Worm (Caenorhabditis elegans) whole organism, late embryonic: ENCODE data around the gene rpl-12.

Source experiments
- T23F11.4 ChIP-seq: fragments of 200-800 bp; sonication (Bioruptor generic); optimal IDR thresholded peaks from 2 replicates; lab custom pipeline; 2018; ENCODE audit warnings: mild to moderate bottlenecking, missing genetic modification characterization, missing compliant biosample characterization
- ahr-1 ChIP-seq: sonication (generic microtip); optimal IDR thresholded peaks from 2 replicates; lab custom pipeline; 2016; ENCODE audit warnings: missing genetic modification characterization, missing compliant biosample characterization
- ama-1 ChIP-seq: fragments of 150-350 bp; optimal IDR thresholded peaks from 2 replicates; lab custom pipeline; 2014
- ceh-18 ChIP-seq: sonication (generic microtip); optimal IDR thresholded peaks from 2 replicates; lab custom pipeline; 2016; ENCODE audit warnings: missing genetic modification characterization, missing compliant biosample characterization
- ceh-19 ChIP-seq: fragments of 200-800 bp; sonication (Bioruptor generic); optimal IDR thresholded peaks from 2 replicates; lab custom pipeline; 2018; ENCODE audit warnings: mild to moderate bottlenecking, missing genetic modification characterization, missing compliant biosample characterization
- ceh-30 ChIP-seq: fragments of 150-350 bp; optimal IDR thresholded peaks from 2 replicates; lab custom pipeline; 2014; ENCODE audit warnings: missing biosample characterization, missing genetic modification characterization
- ceh-45 ChIP-seq: fragments of 200-800 bp; sonication (Bioruptor generic); IDR thresholded peaks from 2 replicates; pipeline ENCODE4 v1.3.6; 2022; ENCODE audit warnings: missing genetic modification reagents, missing genetic modification characterization, missing compliant biosample characterization
- ceh-48 ChIP-seq: sonication (generic microtip); optimal IDR thresholded peaks from 2 replicates; lab custom pipeline; 2016; ENCODE audit warnings: missing genetic modification characterization, inconsistent platforms, missing compliant biosample characterization
- ceh-6 ChIP-seq: fragments of 200-800 bp; sonication (Bioruptor generic); optimal IDR thresholded peaks from 2 replicates; lab custom pipeline; 2018; ENCODE audit warnings: mild to moderate bottlenecking, missing genetic modification characterization, missing compliant biosample characterization
- che-1 ChIP-seq: sonication (generic microtip); optimal IDR thresholded peaks from 2 replicates; lab custom pipeline; 2016; ENCODE audit warnings: mild to moderate bottlenecking, missing genetic modification characterization, missing compliant biosample characterization
- elt-2 ChIP-seq: sonication (generic microtip); optimal IDR thresholded peaks from 2 replicates; lab custom pipeline; 2016; ENCODE audit warnings: missing genetic modification reagents, missing genetic modification characterization, missing compliant biosample characterization
- elt-4 ChIP-seq: sonication (generic microtip); optimal IDR thresholded peaks from 2 replicates; lab custom pipeline; 2016; ENCODE audit warnings: missing genetic modification characterization, missing compliant biosample characterization
- ets-4 ChIP-seq: sonication (generic microtip); optimal IDR thresholded peaks from 2 replicates; lab custom pipeline; 2016; ENCODE audit warnings: missing genetic modification characterization, missing compliant biosample characterization
- fax-1 ChIP-seq: sonication (generic microtip); optimal IDR thresholded peaks from 2 replicates; lab custom pipeline; 2016; ENCODE audit warnings: missing genotype, missing genetic modification characterization, missing compliant biosample characterization
- fkh-10 ChIP-seq: fragments of 150-350 bp; optimal IDR thresholded peaks from 2 replicates; lab custom pipeline; 2014; ENCODE audit warnings: missing biosample characterization, missing genetic modification reagents, missing genetic modification characterization
- fkh-6 ChIP-seq: sonication (generic microtip); optimal IDR thresholded peaks from 2 replicates; lab custom pipeline; 2016; ENCODE audit warnings: missing genetic modification characterization, missing compliant biosample characterization
- hlh-13 ChIP-seq: fragments of 200-800 bp; sonication (Bioruptor generic); optimal IDR thresholded peaks from 2 replicates; lab custom pipeline; 2018; ENCODE audit warnings: mild to moderate bottlenecking, missing genetic modification characterization, missing compliant biosample characterization
- hlh-8 ChIP-seq: sonication (generic microtip); optimal IDR thresholded peaks from 2 replicates; lab custom pipeline; 2016; ENCODE audit warnings: missing genotype, missing genetic modification characterization, missing compliant biosample characterization
- nfya-1 ChIP-seq: sonication (generic microtip); optimal IDR thresholded peaks from 2 replicates; lab custom pipeline; 2017; ENCODE audit warnings: missing genetic modification characterization, mild to moderate bottlenecking, missing compliant biosample characterization, antibody characterized with exemption, moderate library complexity
- nhr-11 ChIP-seq: fragments of 150-350 bp; optimal IDR thresholded peaks from 2 replicates; lab custom pipeline; 2014; ENCODE audit warnings: missing biosample characterization, missing genetic modification characterization
- npax-4 ChIP-seq: sonication (generic microtip); optimal IDR thresholded peaks from 2 replicates; lab custom pipeline; 2016; ENCODE audit warnings: missing genetic modification characterization, missing compliant biosample characterization
- odd-2 ChIP-seq: sonication (generic microtip); optimal IDR thresholded peaks from 2 replicates; lab custom pipeline; 2017; ENCODE audit warnings: antibody characterized with exemption, mild to moderate bottlenecking, missing genetic modification characterization, missing compliant biosample characterization
- pag-3 ChIP-seq: sonication (generic microtip); optimal IDR thresholded peaks from 2 replicates; lab custom pipeline; 2016; ENCODE audit warnings: missing compliant biosample characterization, missing genetic modification characterization, borderline replicate concordance
- pat-9 ChIP-seq: fragments of 200-800 bp; sonication (Bioruptor generic); optimal IDR thresholded peaks from 2 replicates; lab custom pipeline; 2018; ENCODE audit warnings: mild to moderate bottlenecking, missing genetic modification characterization, moderate library complexity, missing compliant biosample characterization
- pax-1 ChIP-seq: fragments of 150-350 bp; optimal IDR thresholded peaks from 2 replicates; lab custom pipeline; 2014; ENCODE audit warnings: missing biosample characterization, missing genetic modification characterization
- pha-4 ChIP-seq: fragments of 150-350 bp; optimal IDR thresholded peaks from 2 replicates; lab custom pipeline; 2018; ENCODE audit warnings: missing biosample characterization, missing genetic modification reagents, missing genetic modification characterization
- pqm-1 ChIP-seq: sonication (generic microtip); optimal IDR thresholded peaks from 2 replicates; lab custom pipeline; 2016; ENCODE audit warnings: missing genetic modification characterization, missing compliant biosample characterization
- rnt-1 ChIP-seq: sonication (generic microtip); optimal IDR thresholded peaks from 2 replicates; lab custom pipeline; 2016; ENCODE audit warnings: missing genetic modification characterization, missing compliant biosample characterization
- sox-2 ChIP-seq: fragments of 200-800 bp; sonication (Bioruptor generic); IDR thresholded peaks from 2 replicates; pipeline ENCODE4 v1.3.6; 2022; ENCODE audit warnings: missing genetic modification reagents, missing genetic modification characterization, missing compliant biosample characterization
- sox-4 ChIP-seq: sonication (generic microtip); optimal IDR thresholded peaks from 2 replicates; lab custom pipeline; 2017; ENCODE audit warnings: mild to moderate bottlenecking, missing genetic modification characterization, inconsistent platforms, missing compliant biosample characterization
- tbx-7 ChIP-seq: sonication (generic microtip); optimal IDR thresholded peaks from 2 replicates; lab custom pipeline; 2016; ENCODE audit warnings: missing genotype, missing genetic modification characterization, missing compliant biosample characterization
- ttx-3 ChIP-seq: sonication (generic microtip); optimal IDR thresholded peaks from 2 replicates; lab custom pipeline; 2016; ENCODE audit warnings: missing genetic modification reagents, missing genetic modification characterization, missing compliant biosample characterization
- unc-42 ChIP-seq: sonication (generic microtip); optimal IDR thresholded peaks from 2 replicates; lab custom pipeline; 2016; ENCODE audit warnings: missing genotype, missing genetic modification characterization, missing compliant biosample characterization
- unc-86 ChIP-seq: sonication (generic microtip); optimal IDR thresholded peaks from 2 replicates; lab custom pipeline; 2016; ENCODE audit warnings: missing genetic modification characterization, missing compliant biosample characterization
- zip-5 ChIP-seq: sonication (generic microtip); optimal IDR thresholded peaks from 2 replicates; lab custom pipeline; 2016; ENCODE audit warnings: missing genetic modification characterization, missing compliant biosample characterization

The rpl-12 gene

ce11 chrIV:13240842-13241143 lies 342 bp upstream of the rpl-12 start, which contains the start of gene lin-54:
Gene lin-54 (plus strand): TSS chrIV:13241044.
- TF ChIP-seq ttx-3 (tag; lab: Kevin White, UChicago) (no peak), ama-1 (lab: Kevin White, UChicago) (no peak), ceh-48 (no peak), elt-2 (no peak), che-1 (tag; lab: Kevin White, UChicago) (no peak), ceh-6 (GFP tag; lab: Kevin White, UChicago) (no peak), ets-4 (no peak), unc-42 (tag; lab: Kevin White, UChicago) (no peak), T23F11.4 (GFP tag; lab: Kevin White, UChicago) (no peak), nhr-11 (tag; lab: Kevin White, UChicago) (no peak), hlh-13 (no peak), fkh-10 (GFP tag; lab: Kevin White, UChicago) (no peak), ceh-45 (GFP tag; lab: Robert Waterston, UW) (no peak), sox-4 (tag; lab: Kevin White, UChicago) (no peak), pha-4 (no peak), npax-4 (tag; lab: Kevin White, UChicago) (no peak), hlh-8 (tag; lab: Kevin White, UChicago) (no peak), ceh-18 (tag; lab: Kevin White, UChicago) (no peak)

DNA sequence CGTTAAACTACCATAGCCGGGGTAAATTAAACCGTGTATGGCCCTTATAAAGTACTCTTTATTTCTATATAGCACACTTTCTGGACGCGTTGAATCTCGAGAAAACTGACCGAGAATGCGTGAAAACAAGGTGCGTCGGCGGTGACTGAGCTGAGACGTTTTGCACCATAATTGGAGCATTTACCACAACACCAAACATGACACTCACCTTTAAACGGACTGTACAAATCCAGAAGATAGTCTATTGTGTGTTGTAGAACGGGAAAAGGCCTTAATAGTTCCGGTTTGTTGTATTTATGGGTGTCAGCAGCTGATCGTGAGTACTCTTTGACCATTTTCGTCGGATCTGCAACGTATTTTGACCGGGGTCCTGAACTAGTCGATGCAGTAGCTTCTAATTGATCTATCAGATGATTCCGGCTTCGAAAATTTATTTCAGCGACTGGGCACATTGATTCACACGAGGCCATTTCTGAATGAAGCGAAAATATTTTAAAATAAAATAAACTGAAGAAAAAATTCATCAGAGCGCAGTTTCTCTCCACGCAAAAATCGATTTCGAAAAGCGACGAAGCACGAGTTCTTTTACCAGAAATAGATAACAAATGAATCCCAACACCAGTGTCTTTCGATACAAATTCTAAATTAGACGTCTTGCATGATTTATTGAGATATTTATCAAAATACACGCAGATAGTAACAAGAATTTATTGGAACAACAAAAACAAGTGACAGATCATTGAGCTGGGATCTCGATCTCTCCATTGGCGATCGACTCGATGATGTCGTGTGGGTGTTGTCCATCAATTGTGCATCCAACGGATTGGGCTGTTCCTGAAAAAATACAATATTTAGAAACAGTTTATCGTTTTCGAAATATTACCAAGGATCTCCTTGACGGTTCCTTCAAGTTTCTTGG lies 1.2 kb downstream of the rpl-12 start, which contains the start of gene tag-115:
TSS of gene tag-115 (minus strand) at position 472 of the 919 bp plus-strand sequence.
- TF ChIP-seq unc-86 (tag; lab: Kevin White, UChicago) (no peak), fax-1 (tag; lab: Kevin White, UChicago) (no peak)

DNA sequence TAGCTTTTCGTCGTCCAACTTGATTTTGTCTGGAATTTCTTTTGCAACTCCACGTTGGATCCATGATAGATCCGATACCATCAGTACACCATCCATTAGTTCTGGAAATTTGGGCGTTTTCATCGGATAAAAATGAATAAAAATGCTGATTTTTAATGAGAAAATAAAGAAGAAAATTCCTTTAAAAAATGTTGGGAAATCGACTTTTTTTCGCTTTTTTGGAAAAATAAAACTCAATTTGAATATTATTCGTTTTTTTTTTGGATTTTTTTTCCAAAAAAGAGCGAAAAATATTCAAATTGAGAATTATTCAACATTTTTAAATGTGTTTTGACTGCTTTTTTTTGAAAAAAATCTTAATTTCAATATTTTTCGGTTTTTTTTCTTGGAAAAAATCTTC lies 4.0 kb downstream of the rpl-12 start, which contains the start of gene pwp-1:
TSS of gene pwp-1 (minus strand) at position 101 of the 400 bp plus-strand sequence.
- TF ChIP-seq elt-4 (tag; lab: Kevin White, UChicago) (no peak), sox-2 (GFP tag; lab: Robert Waterston, UW) (no peak), ceh-30 (tag; lab: Kevin White, UChicago) (no peak), ceh-45 (GFP tag; lab: Robert Waterston, UW) (no peak), ceh-19 (GFP tag; lab: Kevin White, UChicago) (no peak), odd-2 (no peak), tbx-7 (tag; lab: Kevin White, UChicago) (no peak)

- peak; percentile 77 for TF ChIP-seq unc-42 (tag; lab: Kevin White, UChicago)
- TF ChIP-seq rnt-1 (tag; lab: Kevin White, UChicago): no peak
- peak; percentile 47 for TF ChIP-seq nfya-1 (tag; lab: Kevin White, UChicago)
These were observed 9.1 kb downstream of the rpl-12 start for ce11 chrIV:13231393-13231792.

DNA sequence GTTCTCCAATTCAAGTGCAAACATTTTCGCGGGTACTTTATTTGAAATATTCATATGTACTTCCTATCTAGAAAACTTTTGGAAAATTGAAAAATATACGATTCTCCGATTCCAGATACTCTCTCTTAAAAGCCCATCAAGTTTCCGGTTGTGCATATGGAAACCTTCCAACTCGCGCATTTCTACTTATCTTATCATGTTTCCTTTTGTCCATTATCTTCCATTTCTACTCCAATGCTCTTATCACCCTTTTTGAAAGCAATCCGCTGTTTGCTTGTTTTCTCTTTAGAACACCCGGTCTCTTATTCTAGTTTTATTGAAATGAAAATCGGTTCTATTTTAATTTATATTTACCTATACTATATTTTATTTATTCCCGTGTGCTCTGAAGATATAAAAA lies 18.8 kb downstream of the rpl-12 start, which contains the start of gene C48D1.5:
TSS of gene C48D1.5 (plus strand) at position 301 of the 400 bp plus-strand sequence.
- peak; percentile 88 for TF ChIP-seq elt-2
- TF ChIP-seq unc-42 (tag; lab: Kevin White, UChicago): no peak
- TF ChIP-seq sox-2 (GFP tag; lab: Robert Waterston, UW): no peak

DNA sequence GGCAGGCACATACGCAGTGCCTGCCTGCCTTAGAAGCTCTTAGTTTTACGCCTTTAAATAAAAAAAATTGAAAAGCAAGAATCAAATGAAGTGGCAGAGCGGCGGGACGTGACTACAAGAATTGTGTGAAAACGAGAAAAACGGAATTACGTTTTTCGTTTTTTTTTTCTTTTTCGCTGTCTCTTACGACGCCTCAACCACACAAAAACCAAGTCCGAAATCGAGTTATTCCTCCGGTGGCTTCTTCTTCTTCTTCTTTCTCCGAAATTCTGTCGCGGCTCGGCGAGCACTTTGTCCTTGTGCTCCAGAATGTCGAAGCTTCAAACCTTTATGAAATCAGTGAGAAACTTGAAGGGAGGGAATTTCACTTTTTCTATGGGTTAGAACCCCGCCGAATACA lies 19.9 kb downstream of the rpl-12 start:
- TF ChIP-seq fkh-6 (no peak), pat-9 (tag; lab: Kevin White, UChicago) (no peak), pag-3 (tag; lab: Kevin White, UChicago) (no peak), pqm-1 (tag; lab: Kevin White, UChicago) (no peak), pax-1 (tag; lab: Kevin White, UChicago) (no peak), unc-42 (tag; lab: Kevin White, UChicago) (peak; percentile 75), zip-5 (tag; lab: Kevin White, UChicago) (no peak), ahr-1 (tag; lab: Kevin White, UChicago) (no peak)
